Fruit fly (Drosophila melanogaster) whole organism, embryonic: Measurements from ENCODE around the gene CG5973.

Experiments
- Atf6 ChIP-seq: fragments of 200-800 bp; sonication (Bioruptor generic); IDR thresholded peaks from 2 replicates; pipeline ENCODE4 v1.3.6; 2022; ENCODE audit warnings: missing biosample characterization, missing genetic modification characterization
- Awh ChIP-seq: fragments of 200-800 bp; sonication (Bioruptor generic); IDR thresholded peaks from 2 replicates; pipeline ENCODE4, ENCODE4 v1.3.6; 2022; ENCODE audit warnings: missing biosample characterization, missing genetic modification characterization
- Bgb ChIP-seq: fragments of 200-800 bp; sonication (Bioruptor generic); IDR thresholded peaks from 2 replicates; pipeline ENCODE4 v1.3.6; 2022; ENCODE audit warnings: missing biosample characterization, missing genetic modification characterization; ENCODE audit not compliant: partially characterized antibody
- CG10267 ChIP-seq: fragments of 200-800 bp; sonication (Bioruptor generic); optimal IDR thresholded peaks from 2 replicates; lab custom pipeline; 2018; ENCODE audit warnings: missing biosample characterization, mild to moderate bottlenecking, missing genetic modification characterization, moderate library complexity
- CG11093 ChIP-seq: fragments of 200-800 bp; sonication (Bioruptor generic); IDR thresholded peaks from 3 replicates; pipeline ENCODE4 v1.3.6; 2022; ENCODE audit warnings: missing biosample characterization, missing genetic modification characterization
- CG11398 ChIP-seq: fragments of 200-800 bp; sonication (Bioruptor generic); optimal IDR thresholded peaks from 2 replicates; lab custom pipeline; 2016; ENCODE audit warnings: missing biosample characterization, missing genetic modification characterization
- CG12391 ChIP-seq: fragments of 200-800 bp; sonication (Bioruptor generic); optimal IDR thresholded peaks from 3 replicates; lab custom pipeline; 2018; ENCODE audit warnings: missing biosample characterization, mild to moderate bottlenecking, missing genetic modification characterization, moderate library complexity
- CG12744 ChIP-seq: fragments of 200-800 bp; sonication (Bioruptor generic); optimal IDR thresholded peaks from 2 replicates; lab custom pipeline; 2016; ENCODE audit warnings: missing biosample characterization, missing genetic modification characterization
- CG13296 ChIP-seq: fragments of 200-800 bp; sonication (Bioruptor generic); optimal IDR thresholded peaks from 3 replicates; lab custom pipeline; 2018; ENCODE audit warnings: missing biosample characterization, mild to moderate bottlenecking, missing genetic modification characterization
- CG14050 ChIP-seq: fragments of 200-800 bp; sonication (Bioruptor generic); IDR thresholded peaks from 3 replicates; pipeline ENCODE4 v1.3.6; 2022; ENCODE audit warnings: missing biosample characterization, missing genetic modification characterization
- CG17328 ChIP-seq: fragments of 200-800 bp; sonication (Bioruptor generic); IDR thresholded peaks from 2 replicates; pipeline ENCODE4 v1.3.6; 2022; ENCODE audit warnings: missing biosample characterization, missing genetic modification characterization
- CG1832 ChIP-seq: fragments of 200-800 bp; sonication (Bioruptor generic); optimal IDR thresholded peaks from 2 replicates; lab custom pipeline; 2017; ENCODE audit warnings: missing biosample characterization, mild to moderate bottlenecking, missing genetic modification characterization, inconsistent platforms
- CG34224 ChIP-seq: fragments of 200-800 bp; sonication (Bioruptor generic); IDR thresholded peaks from 3 replicates; pipeline ENCODE4 v1.3.6; 2022; ENCODE audit warnings: missing biosample characterization, missing genetic modification characterization; ENCODE audit not compliant: partially characterized antibody
- CG42726 ChIP-seq: fragments of 200-800 bp; sonication (Bioruptor generic); IDR thresholded peaks from 2 replicates; pipeline ENCODE4 v1.3.6; 2022; ENCODE audit warnings: missing biosample characterization, missing genetic modification characterization; ENCODE audit not compliant: partially characterized antibody
- CG7372 ChIP-seq: fragments of 200-800 bp; sonication (Bioruptor generic); IDR thresholded peaks from 2 replicates; pipeline ENCODE4 v1.3.6; 2022; ENCODE audit warnings: missing biosample characterization, missing genetic modification characterization
- CG8290 ChIP-seq, 3 experiments: fragments of 200-800 bp; sonication (Bioruptor generic); optimal IDR thresholded peaks; 2 replicates each; lab custom pipeline; 2016 to 2019; ENCODE audit warnings: missing biosample characterization in 3 of 3, missing genetic modification characterization in 3 of 3, mild to moderate bottlenecking in 2 of 3, moderate library complexity in 1 of 3
- CG9727 ChIP-seq: fragments of 200-800 bp; sonication (Bioruptor generic); optimal IDR thresholded peaks from 3 replicates; lab custom pipeline; 2017; ENCODE audit warnings: missing biosample characterization, mild to moderate bottlenecking, missing genetic modification characterization
- Dfd ChIP-seq, 2 experiments: fragments of >200 bp; optimal IDR thresholded peaks; 2 replicates each; lab custom pipeline; 2017; ENCODE audit warnings: missing biosample characterization in 2 of 2, missing genetic modification characterization in 2 of 2
- Dll ChIP-seq: fragments of 200-800 bp; sonication (Bioruptor generic); IDR thresholded peaks from 4 replicates; pipeline ENCODE4 v1.3.6; 2022; ENCODE audit warnings: missing biosample characterization, missing genetic modification characterization; ENCODE audit not compliant: partially characterized antibody
- E2f2 ChIP-seq: fragments of 200-800 bp; sonication (Bioruptor generic); IDR thresholded peaks from 2 replicates; pipeline ENCODE4 v1.3.6; 2022; ENCODE audit warnings: missing biosample characterization, missing genetic modification characterization
- NC2α ChIP-seq: fragments of 200-800 bp; sonication (Bioruptor generic); optimal IDR thresholded peaks from 2 replicates; lab custom pipeline; 2016; ENCODE audit warnings: missing biosample characterization, missing genetic modification characterization
- Rfx ChIP-seq: fragments of 200-800 bp; sonication (Bioruptor generic); IDR thresholded peaks from 2 replicates; pipeline ENCODE4 v1.3.6; 2022; ENCODE audit warnings: missing biosample characterization, missing genetic modification characterization
- Trl ChIP-seq, 3 experiments: fragments of >200 bp in 2 of 3; fragments of 200-800 bp in 1 of 3; sonication (Bioruptor generic) in 1 of 3; optimal IDR thresholded peaks; 2 replicates in 1 of 3; 3 replicates in 2 of 3; lab custom pipeline; 2016 to 2017; ENCODE audit warnings: missing biosample characterization in 1 of 3, missing genetic modification characterization in 1 of 3
- Vsx1 ChIP-seq: fragments of 200-800 bp; sonication (Bioruptor generic); optimal IDR thresholded peaks from 2 replicates; lab custom pipeline; 2017; ENCODE audit warnings: missing biosample characterization, mild to moderate bottlenecking, missing genetic modification characterization, missing genetic modification reagents
- amos ChIP-seq: fragments of 200-800 bp; sonication (Bioruptor generic); IDR thresholded peaks from 2 replicates; pipeline ENCODE4 v1.3.6; 2022; ENCODE audit warnings: missing biosample characterization, missing genetic modification characterization; ENCODE audit not compliant: partially characterized antibody
- bbx ChIP-seq: fragments of 200-800 bp; sonication (Bioruptor generic); IDR thresholded peaks from 2 replicates; pipeline ENCODE4 v1.3.6; 2022; ENCODE audit warnings: missing biosample characterization, missing genetic modification characterization; ENCODE audit not compliant: partially characterized antibody
- chinmo ChIP-seq: fragments of 200-800 bp; sonication (Bioruptor generic); IDR thresholded peaks from 4 replicates; pipeline ENCODE4 v1.3.6; 2022; ENCODE audit warnings: missing biosample characterization, missing genetic modification characterization; ENCODE audit not compliant: partially characterized antibody
- cwo ChIP-seq: fragments of 200-800 bp; sonication (Bioruptor generic); optimal IDR thresholded peaks from 3 replicates; lab custom pipeline; 2017; ENCODE audit warnings: missing biosample characterization, missing genetic modification characterization, mild to moderate bottlenecking, moderate library complexity, missing genetic modification reagents
- ems ChIP-seq: fragments of 200-800 bp; sonication (Bioruptor generic); optimal IDR thresholded peaks from 3 replicates; lab custom pipeline; 2016; ENCODE audit warnings: missing biosample characterization, missing genetic modification characterization
- esg ChIP-seq: fragments of 200-800 bp; sonication (Bioruptor generic); conservative IDR thresholded peaks from 2 replicates; pipeline ENCODE4 v1.3.6; 2022; ENCODE audit warnings: missing biosample characterization, missing genetic modification characterization
- gce ChIP-seq: fragments of 200-800 bp; sonication (Bioruptor generic); IDR thresholded peaks from 3 replicates; pipeline ENCODE4 v1.3.6; 2022; ENCODE audit warnings: missing biosample characterization, missing genetic modification characterization
- gsb-n ChIP-seq: fragments of 200-800 bp; sonication (Bioruptor generic); optimal IDR thresholded peaks from 3 replicates; lab custom pipeline; 2018; ENCODE audit warnings: missing biosample characterization, mild to moderate bottlenecking, missing genetic modification characterization
- hb ChIP-seq: fragments of 200-800 bp; sonication (Bioruptor generic); IDR thresholded peaks from 3 replicates; pipeline ENCODE4 v1.3.6; 2022; ENCODE audit warnings: missing biosample characterization, missing genetic modification characterization; ENCODE audit not compliant: partially characterized antibody
- kah ChIP-seq: fragments of 200-800 bp; sonication (Bioruptor generic); optimal IDR thresholded peaks from 2 replicates; lab custom pipeline; 2018; ENCODE audit warnings: missing biosample characterization, mild to moderate bottlenecking, missing genetic modification characterization
- kni ChIP-seq: fragments of 200-800 bp; sonication (Bioruptor generic); optimal IDR thresholded peaks from 3 replicates; lab custom pipeline; 2017; ENCODE audit warnings: mild to moderate bottlenecking, missing biosample characterization, missing genetic modification reagents, missing genetic modification characterization
- nmo ChIP-seq: fragments of 200-800 bp; sonication (Bioruptor generic); optimal IDR thresholded peaks from 2 replicates; lab custom pipeline; 2018; ENCODE audit warnings: missing biosample characterization, mild to moderate bottlenecking, missing genetic modification characterization, moderate library complexity
- nom ChIP-seq: fragments of 200-800 bp; sonication (Bioruptor generic); optimal IDR thresholded peaks from 2 replicates; lab custom pipeline; 2017; ENCODE audit warnings: missing biosample characterization, missing genetic modification characterization, mild to moderate bottlenecking, moderate library complexity, missing genetic modification reagents
- onecut ChIP-seq: fragments of 200-800 bp; sonication (Bioruptor generic); IDR thresholded peaks from 2 replicates; pipeline ENCODE4 v1.3.6; 2022; ENCODE audit warnings: missing biosample characterization, missing genetic modification characterization
- rib ChIP-seq: fragments of 200-800 bp; sonication (Bioruptor generic); IDR thresholded peaks from 2 replicates; pipeline ENCODE4 v1.3.6; 2022; ENCODE audit warnings: missing biosample characterization, missing genetic modification characterization
- sisA ChIP-seq: fragments of 200-800 bp; sonication (Bioruptor generic); IDR thresholded peaks from 2 replicates; pipeline ENCODE4 v1.3.6; 2022; ENCODE audit warnings: missing biosample characterization, missing genetic modification characterization
- sna ChIP-seq: fragments of 200-800 bp; sonication (Bioruptor generic); IDR thresholded peaks from 2 replicates; pipeline ENCODE4 v1.3.6; 2022; ENCODE audit warnings: missing biosample characterization, missing genetic modification characterization; ENCODE audit not compliant: partially characterized antibody
- stc ChIP-seq: fragments of 200-800 bp; sonication (Bioruptor generic); IDR thresholded peaks from 2 replicates; pipeline ENCODE4 v1.3.6; 2022; ENCODE audit warnings: missing biosample characterization, missing genetic modification characterization
- tll ChIP-seq, 2 experiments: fragments of 200-800 bp in 1 of 2; fragments of >200 bp in 1 of 2; sonication (Bioruptor generic) in 1 of 2; optimal IDR thresholded peaks; 2 replicates each; lab custom pipeline; 2017 to 2019; ENCODE audit warnings: missing biosample characterization in 2 of 2, missing genetic modification characterization in 2 of 2, mild to moderate bottlenecking in 1 of 2, moderate library complexity in 1 of 2
- tna ChIP-seq: fragments of 200-800 bp; sonication (Bioruptor generic); IDR thresholded peaks from 2 replicates; pipeline ENCODE4 v1.3.6; 2022; ENCODE audit warnings: missing biosample characterization, missing genetic modification characterization; ENCODE audit not compliant: partially characterized antibody
- vnd ChIP-seq: fragments of 200-800 bp; sonication (Bioruptor generic); IDR thresholded peaks from 3 replicates; pipeline ENCODE4 v1.3.6; 2022; ENCODE audit warnings: missing biosample characterization, missing genetic modification characterization; ENCODE audit not compliant: partially characterized antibody
- vvl ChIP-seq: fragments of 200-800 bp; sonication (Bioruptor generic); IDR thresholded peaks from 2 replicates; pipeline ENCODE4 v1.3.6; 2022; ENCODE audit warnings: missing biosample characterization, missing genetic modification characterization

CG5973 gene

dm6 chr2L:7437325-7437707 is at the start of gene CG5973:
TSS of gene CG5973 (plus strand) at chr2L:7437492.
- no peak for TF ChIP-seq kah
- no peak for TF ChIP-seq Dll
- TF ChIP-seq bbx (GFP tag; lab: Robert Waterston, UW) = peak; percentile 34; the same call in 1 of the 2 replicates
- TF ChIP-seq rib (GFP tag; lab: Robert Waterston, UW) = peak; percentile 44; the same call in 1 of the 2 replicates
- 0 out of 2 replicates have a peak, but pooled peaks have one; percentile 10 for TF ChIP-seq Awh (GFP tag; lab: Robert Waterston, UW)
- TF ChIP-seq Bgb = peak; percentile 23; the same call in 1 of the 2 replicates
- TF ChIP-seq kni (GFP tag; lab: Kevin White, UChicago) = no peak
- 0 out of 2 replicates have a peak, but pooled peaks have one; percentile 9 for TF ChIP-seq CG17328 (GFP tag; lab: Robert Waterston, UW)
- TF ChIP-seq CG9727 (GFP tag; lab: Kevin White, UChicago) = no peak
- no peak for TF ChIP-seq CG1832
- no peak for TF ChIP-seq esg (GFP tag; lab: Robert Waterston, UW)
- 0 out of 3 replicates have a peak, but pooled peaks have one; percentile 19 for TF ChIP-seq CG14050 (GFP tag; lab: Robert Waterston, UW)
- TF ChIP-seq CG11093 (GFP tag; lab: Robert Waterston, UW) = no peak
- peak; percentile 25; the same call in 1 of the 3 replicates for TF ChIP-seq CG34224 (GFP tag; lab: Robert Waterston, UW)
- 0 out of 2 replicates have a peak, but pooled peaks have one; percentile 13 for TF ChIP-seq Atf6 (GFP tag; lab: Robert Waterston, UW)
- no peak for TF ChIP-seq cwo (GFP tag; lab: Kevin White, UChicago)
- 0 out of 2 replicates have a peak, but pooled peaks have one; percentile 35 for TF ChIP-seq stc (GFP tag; lab: Robert Waterston, UW)
- no peak for TF ChIP-seq CG13296
- TF ChIP-seq sna = no peak
- no peak for TF ChIP-seq gsb-n
- TF ChIP-seq Vsx1 = peak; percentile 11
- TF ChIP-seq tna (GFP tag; lab: Robert Waterston, UW) = 0 out of 2 replicates have a peak, but pooled peaks have one; percentile 32
- no peak for TF ChIP-seq CG12391 (tag; lab: Kevin White, UChicago)
- TF ChIP-seq ems (GFP tag; lab: Kevin White, UChicago) = no peak
- peak; percentile 8 for TF ChIP-seq CG10267 (tag; lab: Kevin White, UChicago)
- peak; percentile 44; the same call in 1 of the 2 replicates for TF ChIP-seq amos
- no peak for TF ChIP-seq CG11398 (GFP tag; lab: Kevin White, UChicago)
- TF ChIP-seq Rfx (GFP tag; lab: Robert Waterston, UW) = 0 out of 2 replicates have a peak, but pooled peaks have one; percentile 18
- no peak for TF ChIP-seq gce (GFP tag; lab: Robert Waterston, UW)
- peak; percentile 34; the same call in 1 of the 2 replicates for TF ChIP-seq CG42726
- TF ChIP-seq nmo (GFP tag; lab: Kevin White, UChicago) = no peak
- TF ChIP-seq hb = no peak
- no peak for TF ChIP-seq NC2α (GFP tag; lab: Kevin White, UChicago)
- peak; percentile 25; the same call in 1 of the 2 replicates for TF ChIP-seq onecut (GFP tag; lab: Robert Waterston, UW)
- TF ChIP-seq E2f2 (GFP tag; lab: Robert Waterston, UW) = no peak
- peak; percentile 53 for TF ChIP-seq nom (GFP tag; lab: Kevin White, UChicago)
- no peak for TF ChIP-seq CG12744 (GFP tag; lab: Kevin White, UChicago)
- TF ChIP-seq Dfd (GFP tag; optimal IDR thresholded peaks at IDR 0.05; lab: Kevin White, UChicago) = no peak
- no peak for TF ChIP-seq vnd (GFP tag; lab: Robert Waterston, UW)
- TF ChIP-seq tll (GFP tag; optimal IDR thresholded peaks at IDR 0.05; lab: Kevin White, UChicago) = no peak
- TF ChIP-seq sisA (GFP tag; lab: Robert Waterston, UW) = no peak
- TF ChIP-seq vvl = peak; percentile 23; the same call in 1 of the 2 replicates
- TF ChIP-seq CG7372 (GFP tag; lab: Robert Waterston, UW) = no peak
- peak; percentile 71; the same call in 1 of the 4 replicates for TF ChIP-seq chinmo (GFP tag; lab: Robert Waterston, UW)
- TF ChIP-seq Trl (optimal IDR thresholded peaks at IDR 0.05; lab: Kevin White, UChicago) = peak; percentile 59 to 76
- TF ChIP-seq Trl (GFP tag; optimal IDR thresholded peaks at IDR 0.05; lab: Kevin White, UChicago) = no peak
- no peak for TF ChIP-seq CG8290 (GFP tag; optimal IDR thresholded peaks at IDR 0.05; lab: Kevin White, UChicago)
- peak in 1 of 2 experiments; percentile 3 for TF ChIP-seq CG8290 (tag; optimal IDR thresholded peaks at IDR 0.05; lab: Kevin White, UChicago)
